Worm (Caenorhabditis elegans): ENCODE measurements around the gene F21D9.3.

DNA sequence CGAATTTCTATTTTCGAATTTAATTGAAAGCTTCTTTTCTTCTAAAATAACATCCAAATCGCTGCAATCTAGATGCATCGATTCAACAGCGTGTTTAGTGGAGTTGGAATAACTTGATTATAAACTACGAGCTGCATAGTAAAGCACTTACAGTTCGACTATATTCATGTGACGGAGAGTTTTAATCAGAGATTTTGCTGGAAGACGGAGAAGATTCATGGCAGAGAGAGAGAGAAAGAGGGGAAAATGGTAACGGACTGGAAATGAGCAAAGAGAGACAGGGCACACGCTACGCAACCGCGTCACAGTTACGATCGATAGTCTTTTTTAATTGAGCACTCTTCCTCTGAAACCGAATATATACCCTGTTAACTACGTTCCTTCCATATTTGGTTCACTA lies 24.1 kb downstream of the F21D9.3 start, which contains the start of gene fbxb-116:
- TF ChIP-seq lsy-2 (tag; optimal IDR thresholded peaks at IDR 0.05) = no peak
- TF ChIP-seq snpc-4 (tag; optimal IDR thresholded peaks at IDR 0.05) = no peak
- TF ChIP-seq ama-1 (optimal IDR thresholded peaks at IDR 0.05) = no peak
- TF ChIP-seq blmp-1 (tag; optimal IDR thresholded peaks at IDR 0.05; ENCODE audit: insufficient read depth) = no peak
- no peak for TF ChIP-seq ceh-16 (tag; optimal IDR thresholded peaks at IDR 0.05)
- no peak for TF ChIP-seq mdl-1 (tag; optimal IDR thresholded peaks at IDR 0.05)
- no peak for TF ChIP-seq nhr-6 (tag; optimal IDR thresholded peaks at IDR 0.05)
